Worm (Caenorhabditis elegans): Measurements from ENCODE around the gene F49H12.7.

Gene F49H12.7

ce11 chrX:2085494-2085893, 20.7 kb downstream of the F49H12.7 start:
- TF ChIP-seq ref-2 (tag; optimal IDR thresholded peaks at IDR 0.05): no peak
- TF ChIP-seq odd-2 (tag; optimal IDR thresholded peaks at IDR 0.05): no peak
- no peak for TF ChIP-seq unc-86 (tag; optimal IDR thresholded peaks at IDR 0.05)
- no peak for TF ChIP-seq pha-4 (tag; optimal IDR thresholded peaks at IDR 0.05)
- TF ChIP-seq sox-2 (GFP tag; IDR thresholded peaks at IDR 0.05): no peak
- TF ChIP-seq lim-6 (tag; optimal IDR thresholded peaks at IDR 0.05): no peak
- no peak for TF ChIP-seq hlh-8 (tag; optimal IDR thresholded peaks at IDR 0.05)
- TF ChIP-seq ceh-6 (GFP tag; optimal IDR thresholded peaks at IDR 0.05): no peak
- no peak for TF ChIP-seq elt-4 (tag; optimal IDR thresholded peaks at IDR 0.05)
- TF ChIP-seq ceh-18 (tag; optimal IDR thresholded peaks at IDR 0.05): no peak
- no peak for TF ChIP-seq ceh-22 (tag; optimal IDR thresholded peaks at IDR 0.05)
- TF ChIP-seq rnt-1 (tag; optimal IDR thresholded peaks at IDR 0.05): no peak
- no peak for TF ChIP-seq madf-2 (tag; optimal IDR thresholded peaks at IDR 0.05)
- TF ChIP-seq nhr-11 (tag; optimal IDR thresholded peaks at IDR 0.05): no peak
- TF ChIP-seq dmd-4 (tag; optimal IDR thresholded peaks at IDR 0.05; ENCODE audit: borderline replicate concordance): no peak
- TF ChIP-seq ztf-16 (tag; optimal IDR thresholded peaks at IDR 0.05): no peak
- no peak for TF ChIP-seq fax-1 (tag; optimal IDR thresholded peaks at IDR 0.05)

DNA sequence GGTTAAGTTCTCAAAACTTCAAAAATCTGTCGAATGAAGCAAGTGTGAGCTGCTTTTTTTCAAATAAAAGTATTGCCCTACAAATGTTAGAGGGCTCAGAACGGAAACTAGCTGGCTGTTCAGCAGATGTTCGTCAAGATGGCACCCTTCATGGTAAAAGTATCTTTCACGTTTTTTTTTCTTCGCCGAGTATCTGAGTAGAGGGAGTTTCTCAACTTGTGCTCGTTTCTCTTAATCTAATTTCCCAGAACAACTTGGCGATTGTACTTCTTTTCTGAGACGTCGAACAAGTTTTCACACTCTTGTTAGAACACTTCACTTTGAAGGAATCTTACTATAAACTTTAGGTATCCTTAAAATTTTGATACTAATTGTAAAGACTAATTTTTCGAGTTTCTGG, 22.9 kb downstream of the F49H12.7 start:
- TF ChIP-seq madf-2 (tag; optimal IDR thresholded peaks at IDR 0.05) (no peak), unc-42 (tag; optimal IDR thresholded peaks at IDR 0.05) (peak; percentile 24), tbx-7 (tag; optimal IDR thresholded peaks at IDR 0.05) (no peak)

- peak; percentile 3 for TF ChIP-seq tbx-2 (tag; optimal IDR thresholded peaks at IDR 0.05)
- peak; percentile 8 for TF ChIP-seq unc-55 (GFP tag; optimal IDR thresholded peaks at IDR 0.05)
- peak; percentile 26 for TF ChIP-seq rnt-1 (tag; optimal IDR thresholded peaks at IDR 0.05)
- TF ChIP-seq ceh-45 (GFP tag; IDR thresholded peaks at IDR 0.05): no peak
- TF ChIP-seq ceh-18 (tag; optimal IDR thresholded peaks at IDR 0.05): peak; percentile 16
- no peak for TF ChIP-seq fkh-10 (GFP tag; optimal IDR thresholded peaks at IDR 0.05)
- TF ChIP-seq npax-4 (tag; optimal IDR thresholded peaks at IDR 0.05): no peak
- no peak for TF ChIP-seq dve-1 (tag; optimal IDR thresholded peaks at IDR 0.05)
- TF ChIP-seq ceh-31 (tag; optimal IDR thresholded peaks at IDR 0.05): no peak
- TF ChIP-seq ceh-9 (tag; optimal IDR thresholded peaks at IDR 0.05): no peak
- TF ChIP-seq fax-1 (tag; optimal IDR thresholded peaks at IDR 0.05): no peak
- no peak for TF ChIP-seq ets-4 (tag; optimal IDR thresholded peaks at IDR 0.05)
- no peak for TF ChIP-seq nhr-232 (tag; optimal IDR thresholded peaks at IDR 0.05)
- no peak for TF ChIP-seq T23F11.4 (GFP tag; optimal IDR thresholded peaks at IDR 0.05)
- TF ChIP-seq eyg-1 (tag; optimal IDR thresholded peaks at IDR 0.05): no peak
- TF ChIP-seq pros-1 (tag; optimal IDR thresholded peaks at IDR 0.05): no peak
- TF ChIP-seq hlh-30 (tag; optimal IDR thresholded peaks at IDR 0.05; ENCODE audit: insufficient read depth): no peak
- peak; percentile 46 for TF ChIP-seq sdc-2 (tag; optimal IDR thresholded peaks at IDR 0.05)
- peak; percentile 41 for TF ChIP-seq ceh-34 (tag; optimal IDR thresholded peaks at IDR 0.05)
- TF ChIP-seq elt-2 (tag; optimal IDR thresholded peaks at IDR 0.05): peak; percentile 51
- no peak for TF ChIP-seq ztf-16 (tag; optimal IDR thresholded peaks at IDR 0.05)
- no peak for TF ChIP-seq ttx-3 (tag; optimal IDR thresholded peaks at IDR 0.05)
- TF ChIP-seq unc-42 (tag; optimal IDR thresholded peaks at IDR 0.05): no peak
- TF ChIP-seq hlh-8 (tag; optimal IDR thresholded peaks at IDR 0.05): no peak
- peak; percentile 87 for TF ChIP-seq nfya-1 (tag; optimal IDR thresholded peaks at IDR 0.05)
- TF ChIP-seq dmd-4 (tag; optimal IDR thresholded peaks at IDR 0.05; ENCODE audit: borderline replicate concordance): no peak
- TF ChIP-seq mec-3 (tag; optimal IDR thresholded peaks at IDR 0.05; ENCODE audit: borderline replicate concordance): no peak
- TF ChIP-seq C08G9.2 (tag; optimal IDR thresholded peaks at IDR 0.05): no peak
- TF ChIP-seq ahr-1 (tag; optimal IDR thresholded peaks at IDR 0.05): no peak
- TF ChIP-seq hlh-6 (tag; optimal IDR thresholded peaks at IDR 0.05): no peak
- TF ChIP-seq unc-86 (tag; optimal IDR thresholded peaks at IDR 0.05): no peak
- TF ChIP-seq nhr-11 (tag; optimal IDR thresholded peaks at IDR 0.05): no peak
- peak; percentile 37 for TF ChIP-seq pax-1 (tag; optimal IDR thresholded peaks at IDR 0.05)
Observed at ce11 chrX:2089434-2089833, 24.6 kb downstream of the F49H12.7 start, which contains the start of gene lsy-2. Gene lsy-2 (plus strand): TSS chrX:2089704.
